Fruit fly (Drosophila melanogaster): Measurements from ENCODE around the gene CG11786.

The CG11786 gene

dm6 chr3R:25069569-25069968 is 23.4 kb downstream of the CG11786 start, which contains the start of the genes Stt3B and CG11839 (continued):
- TF ChIP-seq CG11456 (GFP tag; IDR thresholded peaks at IDR 0.05) (no peak), org-1 (GFP tag; optimal IDR thresholded peaks at IDR 0.05) (no peak), H2.0 (GFP tag; IDR thresholded peaks at IDR 0.05) (no peak; the same call in 1 of the 2 replicates), Camta (GFP tag; optimal IDR thresholded peaks at IDR 0.05) (peak; percentile 74), NFAT (GFP tag; IDR thresholded peaks at IDR 0.05) (no peak), tup (GFP tag; optimal IDR thresholded peaks at IDR 0.05) (peak; percentile 19), CG10431 (GFP tag; optimal IDR thresholded peaks at IDR 0.05) (peak; percentile 27), unpg (GFP tag; optimal IDR thresholded peaks at IDR 0.05) (no peak), CG14014 (GFP tag; IDR thresholded peaks at IDR 0.05) (peak; percentile 65), CG32772 (GFP tag; IDR thresholded peaks at IDR 0.05) (no peak), CG32532 (GFP tag; IDR thresholded peaks at IDR 0.05) (peak; percentile 69; the same call in 1 of the 2 replicates), dimm (GFP tag; IDR thresholded peaks at IDR 0.05) (no peak), CG30403 (GFP tag; optimal IDR thresholded peaks at IDR 0.05) (peak; percentile 88), ro (GFP tag; IDR thresholded peaks at IDR 0.05) (no peak), Jarid2 (GFP tag; optimal IDR thresholded peaks at IDR 0.05) (no peak), Dfd (GFP tag; optimal IDR thresholded peaks at IDR 0.05) (no peak), disco-r (GFP tag; optimal IDR thresholded peaks at IDR 0.05) (peak; percentile 17), CG14965 (GFP tag; optimal IDR thresholded peaks at IDR 0.05; ENCODE audit: borderline replicate concordance) (no peak), ftz-f1 (GFP tag; optimal IDR thresholded peaks at IDR 0.05) (peak; percentile 25), eve (GFP tag; optimal IDR thresholded peaks at IDR 0.05) (no peak), CG12071 (GFP tag; optimal IDR thresholded peaks at IDR 0.05) (no peak), CG17186 (GFP tag; optimal IDR thresholded peaks at IDR 0.05) (peak; percentile 41), Stat92E (GFP tag; optimal IDR thresholded peaks at IDR 0.05) (peak in 1 of 3 experiments; percentile 33), CG4617 (GFP tag; optimal IDR thresholded peaks at IDR 0.05; ENCODE audit: borderline replicate concordance) (peak; percentile 94), CG8478 (optimal IDR thresholded peaks at IDR 0.05) (no peak), CG5953 (GFP tag; IDR thresholded peaks at IDR 0.05) (no peak), CG8359 (GFP tag; optimal IDR thresholded peaks at IDR 0.05; ENCODE audit: borderline replicate concordance) (no peak), Atf3 (GFP tag; optimal IDR thresholded peaks at IDR 0.05) (peak; percentile 45), ac (GFP tag; optimal IDR thresholded peaks at IDR 0.05) (no peak), Rx (GFP tag; IDR thresholded peaks at IDR 0.05) (no peak), CG18599 (GFP tag; optimal IDR thresholded peaks at IDR 0.05) (no peak), Bdp1 (GFP tag; optimal IDR thresholded peaks at IDR 0.05) (peak; percentile 60), peb (GFP tag; IDR thresholded peaks at IDR 0.05) (peak; percentile 48; the same call in 1 of the 2 replicates), mam (GFP tag; optimal IDR thresholded peaks at IDR 0.05) (peak; percentile 86), tll (GFP tag; optimal IDR thresholded peaks at IDR 0.05) (peak in 1 of 2 experiments; percentile 35), CG2116 (GFP tag; optimal IDR thresholded peaks at IDR 0.05) (peak; percentile 85), D (optimal IDR thresholded peaks at IDR 0.05) (no peak), D (GFP tag; optimal IDR thresholded peaks at IDR 0.05) (no peak), CG7963 (GFP tag; IDR thresholded peaks at IDR 0.05; ENCODE audit: partially characterized antibody) (peak; percentile 66; the same call in 2 of the 3 replicates), CG8281 (tag; optimal IDR thresholded peaks at IDR 0.05) (no peak), CG1602 (GFP tag; optimal IDR thresholded peaks at IDR 0.05) (peak; percentile 69), Ets97D (GFP tag; optimal IDR thresholded peaks at IDR 0.05) (peak; percentile 90), Optix (GFP tag; IDR thresholded peaks at IDR 0.05) (peak; percentile 40; the same call in 1 of the 3 replicates), en (GFP tag; optimal IDR thresholded peaks at IDR 0.05) (peak; percentile 25), ara (GFP tag; IDR thresholded peaks at IDR 0.05) (no peak; the same call in 1 of the 2 replicates), Hand (GFP tag; optimal IDR thresholded peaks at IDR 0.05) (no peak), ind (GFP tag; optimal IDR thresholded peaks at IDR 0.05) (peak; percentile 81), Mrtf (GFP tag; IDR thresholded peaks at IDR 0.05) (0 out of 3 replicates have a peak, but pooled peaks have one; percentile 13), CG7839 (tag; optimal IDR thresholded peaks at IDR 0.05) (no peak), CG13123 (GFP tag; optimal IDR thresholded peaks at IDR 0.05) (no peak), Max (GFP tag; optimal IDR thresholded peaks at IDR 0.05) (peak; percentile 77)

Data from whole organism, embryonic.